Fruit fly (Drosophila melanogaster) whole organism, embryonic: ENCODE measurements around the gene CG33325.

Experiments used
- Asciz ChIP-seq: fragments of 200-800 bp; sonication (Bioruptor generic); optimal IDR thresholded peaks from 2 replicates; lab custom pipeline; 2017; ENCODE audit warnings: missing biosample characterization, mild to moderate bottlenecking, missing genetic modification characterization, missing genetic modification reagents
- Atf-2 ChIP-seq: fragments of 200-800 bp; sonication (Bioruptor generic); optimal IDR thresholded peaks from 2 replicates; lab custom pipeline; 2016; ENCODE audit warnings: missing biosample characterization, missing genetic modification characterization
- BEAF-32 ChIP-seq: fragments of 200-800 bp; sonication (Bioruptor generic); optimal IDR thresholded peaks from 3 replicates; lab custom pipeline; 2017; ENCODE audit warnings: missing biosample characterization, missing genetic modification characterization, mild to moderate bottlenecking, moderate library complexity, missing genetic modification reagents
- C15 ChIP-seq: fragments of 200-800 bp; sonication (Bioruptor generic); IDR thresholded peaks from 3 replicates; pipeline ENCODE4 v1.3.6; 2022; ENCODE audit warnings: missing biosample characterization, missing genetic modification characterization
- CG10147 ChIP-seq: fragments of 200-800 bp; sonication (Bioruptor generic); optimal IDR thresholded peaks from 2 replicates; lab custom pipeline; 2019; ENCODE audit warnings: missing biosample characterization, mild to moderate bottlenecking, missing genetic modification characterization, moderate library complexity
- CG10979 ChIP-seq: fragments of 200-800 bp; sonication (Bioruptor generic); optimal IDR thresholded peaks from 2 replicates; lab custom pipeline; 2018; ENCODE audit warnings: missing biosample characterization, mild to moderate bottlenecking, missing genetic modification characterization, moderate library complexity
- CG11695 ChIP-seq: fragments of 200-800 bp; sonication (Bioruptor generic); IDR thresholded peaks from 3 replicates; pipeline ENCODE4 v1.3.6; 2022; ENCODE audit warnings: missing biosample characterization, missing genetic modification characterization
- CG13287 ChIP-seq: fragments of 200-800 bp; sonication (Bioruptor generic); IDR thresholded peaks from 2 replicates; pipeline ENCODE4 v1.3.6; 2022; ENCODE audit warnings: missing biosample characterization, missing genetic modification characterization; ENCODE audit not compliant: partially characterized antibody
- CG13624 ChIP-seq: fragments of 200-800 bp; sonication (Bioruptor generic); optimal IDR thresholded peaks from 2 replicates; lab custom pipeline; 2016; ENCODE audit warnings: missing biosample characterization, missing genetic modification characterization
- CG14050 ChIP-seq: fragments of 200-800 bp; sonication (Bioruptor generic); IDR thresholded peaks from 3 replicates; pipeline ENCODE4 v1.3.6; 2022; ENCODE audit warnings: missing biosample characterization, missing genetic modification characterization
- CG16813 ChIP-seq: fragments of 200-800 bp; sonication (Bioruptor generic); IDR thresholded peaks from 3 replicates; pipeline ENCODE4 v1.3.6; 2022; ENCODE audit warnings: missing biosample characterization, missing genetic modification characterization; ENCODE audit not compliant: partially characterized antibody
- CG18011 ChIP-seq: fragments of 200-800 bp; sonication (Bioruptor generic); optimal IDR thresholded peaks from 2 replicates; lab custom pipeline; 2017; ENCODE audit warnings: missing biosample characterization, missing genetic modification characterization, mild to moderate bottlenecking, moderate library complexity, missing genotype
- CG2678 ChIP-seq: fragments of 200-800 bp; sonication (Bioruptor generic); optimal IDR thresholded peaks from 3 replicates; lab custom pipeline; 2019; ENCODE audit warnings: missing biosample characterization, mild to moderate bottlenecking, missing genetic modification characterization, moderate library complexity
- CG31224 ChIP-seq: fragments of 200-800 bp; sonication (Bioruptor generic); IDR thresholded peaks from 2 replicates; pipeline ENCODE4 v1.3.6; 2022; ENCODE audit warnings: missing biosample characterization, missing genetic modification characterization
- CG32767 ChIP-seq: fragments of 200-800 bp; sonication (Bioruptor generic); IDR thresholded peaks from 2 replicates; pipeline ENCODE4 v1.3.6; 2022; ENCODE audit warnings: missing biosample characterization, missing genetic modification characterization
- CG33557 ChIP-seq: fragments of 200-800 bp; sonication (Bioruptor generic); optimal IDR thresholded peaks from 2 replicates; lab custom pipeline; 2019; ENCODE audit warnings: missing biosample characterization, mild to moderate bottlenecking, missing genetic modification characterization, moderate library complexity
- CG4360 ChIP-seq: fragments of 200-800 bp; sonication (Bioruptor generic); IDR thresholded peaks from 2 replicates; pipeline ENCODE4 v1.3.6; 2022; ENCODE audit warnings: missing biosample characterization, missing genetic modification characterization
- CG4707 ChIP-seq: fragments of 200-800 bp; sonication (Bioruptor generic); optimal IDR thresholded peaks from 2 replicates; lab custom pipeline; 2018; ENCODE audit warnings: missing biosample characterization, mild to moderate bottlenecking, missing genetic modification characterization, moderate library complexity
- CG6254 ChIP-seq: fragments of 200-800 bp; sonication (Bioruptor generic); optimal IDR thresholded peaks from 3 replicates; lab custom pipeline; 2017; ENCODE audit warnings: mild to moderate bottlenecking, missing biosample characterization, missing genetic modification reagents, missing genetic modification characterization
- CG7271 ChIP-seq: fragments of 200-800 bp; sonication (Bioruptor generic); optimal IDR thresholded peaks from 2 replicates; lab custom pipeline; 2018; ENCODE audit warnings: missing biosample characterization, mild to moderate bottlenecking, missing genetic modification characterization, moderate library complexity
- CG7357 ChIP-seq: fragments of 200-800 bp; sonication (Bioruptor generic); IDR thresholded peaks from 3 replicates; pipeline ENCODE4 v1.3.6; 2022; ENCODE audit warnings: missing biosample characterization, missing genetic modification characterization
- CG7839 ChIP-seq: fragments of 200-800 bp; sonication (Bioruptor generic); optimal IDR thresholded peaks from 3 replicates; lab custom pipeline; 2018; ENCODE audit warnings: missing biosample characterization, mild to moderate bottlenecking, missing genetic modification characterization, moderate library complexity
- CG9727 ChIP-seq: fragments of 200-800 bp; sonication (Bioruptor generic); optimal IDR thresholded peaks from 3 replicates; lab custom pipeline; 2017; ENCODE audit warnings: missing biosample characterization, mild to moderate bottlenecking, missing genetic modification characterization
- CG9817 ChIP-seq: fragments of 200-800 bp; sonication (Bioruptor generic); optimal IDR thresholded peaks from 2 replicates; lab custom pipeline; 2018; ENCODE audit warnings: missing biosample characterization, mild to moderate bottlenecking, missing genetic modification characterization, moderate library complexity
- D ChIP-seq, 2 experiments: fragments of 200-800 bp in 1 of 2; fragments of >200 bp in 1 of 2; sonication (Bioruptor generic) in 1 of 2; optimal IDR thresholded peaks; 2 replicates in 1 of 2; 3 replicates in 1 of 2; lab custom pipeline; 2017; ENCODE audit warnings: mild to moderate bottlenecking in 1 of 2, missing biosample characterization in 1 of 2, missing genetic modification characterization in 1 of 2, missing genetic modification reagents in 1 of 2
- Doc3 ChIP-seq: fragments of 200-800 bp; sonication (Bioruptor generic); IDR thresholded peaks from 3 replicates; pipeline ENCODE4 v1.3.6; 2022; ENCODE audit warnings: missing biosample characterization, missing genetic modification characterization; ENCODE audit not compliant: partially characterized antibody
- E2f1 ChIP-seq: fragments of 200-800 bp; sonication (Bioruptor generic); IDR thresholded peaks from 2 replicates; pipeline ENCODE4 v1.3.6; 2022; ENCODE audit warnings: missing biosample characterization, missing genetic modification characterization
- ERR ChIP-seq: fragments of 200-800 bp; sonication (Bioruptor generic); optimal IDR thresholded peaks from 2 replicates; lab custom pipeline; 2016; ENCODE audit warnings: missing biosample characterization, missing genetic modification characterization
- HLH54F ChIP-seq: fragments of 200-800 bp; sonication (Bioruptor generic); optimal IDR thresholded peaks from 3 replicates; lab custom pipeline; 2016; ENCODE audit warnings: missing biosample characterization, missing genetic modification characterization
- Hsf ChIP-seq: fragments of 200-800 bp; sonication (Bioruptor generic); optimal IDR thresholded peaks from 3 replicates; lab custom pipeline; 2016; ENCODE audit warnings: missing biosample characterization, missing genetic modification characterization
- Ravus ChIP-seq: fragments of 200-800 bp; sonication (Bioruptor generic); IDR thresholded peaks from 2 replicates; pipeline ENCODE4 v1.3.6; 2022; ENCODE audit warnings: missing biosample characterization, missing genetic modification characterization
- TFAM ChIP-seq: fragments of 200-800 bp; sonication (Bioruptor generic); optimal IDR thresholded peaks from 2 replicates; lab custom pipeline; 2017; ENCODE audit warnings: missing biosample characterization, missing genetic modification characterization, inconsistent platforms
- Tbp ChIP-seq: fragments of >200 bp; optimal IDR thresholded peaks from 2 replicates; lab custom pipeline; 2018; ENCODE audit warnings: missing biosample characterization, missing genetic modification characterization
- Usf ChIP-seq: fragments of 200-800 bp; sonication (Bioruptor generic); optimal IDR thresholded peaks from 2 replicates; lab custom pipeline; 2017; ENCODE audit warnings: missing genotype, missing biosample characterization, missing genetic modification characterization
- al ChIP-seq: fragments of 200-800 bp; sonication (Bioruptor generic); IDR thresholded peaks from 2 replicates; pipeline ENCODE4 v1.3.6; 2022; ENCODE audit warnings: missing biosample characterization, missing genetic modification characterization
- bigmax ChIP-seq: fragments of 200-800 bp; sonication (Bioruptor generic); optimal IDR thresholded peaks from 2 replicates; lab custom pipeline; 2018; ENCODE audit warnings: missing biosample characterization, mild to moderate bottlenecking, missing genetic modification characterization
- cg ChIP-seq: fragments of 200-800 bp; sonication (Bioruptor generic); optimal IDR thresholded peaks from 3 replicates; lab custom pipeline; 2019; ENCODE audit warnings: missing biosample characterization, mild to moderate bottlenecking, missing genetic modification characterization, moderate library complexity
- chinmo ChIP-seq: fragments of 200-800 bp; sonication (Bioruptor generic); IDR thresholded peaks from 4 replicates; pipeline ENCODE4 v1.3.6; 2022; ENCODE audit warnings: missing biosample characterization, missing genetic modification characterization; ENCODE audit not compliant: partially characterized antibody
- chn ChIP-seq: fragments of 200-800 bp; sonication (Bioruptor generic); optimal IDR thresholded peaks from 2 replicates; lab custom pipeline; 2016; ENCODE audit warnings: missing biosample characterization, missing genetic modification characterization
- da ChIP-seq: fragments of 200-800 bp; sonication (Bioruptor generic); optimal IDR thresholded peaks from 2 replicates; lab custom pipeline; 2016; ENCODE audit warnings: missing biosample characterization, missing genetic modification characterization
- grau ChIP-seq: fragments of 200-800 bp; optimal IDR thresholded peaks from 3 replicates; lab custom pipeline; 2019; ENCODE audit warnings: missing biosample characterization, mild to moderate bottlenecking, missing genetic modification characterization, moderate library complexity
- hkb ChIP-seq, 2 experiments: fragments of 200-800 bp in 1 of 2; fragments of >200 bp in 1 of 2; sonication (Bioruptor generic) in 1 of 2; IDR thresholded peaks in 1 of 2; optimal IDR thresholded peaks in 1 of 2; 2 replicates each; pipeline versions ENCODE4 v1.3.6 to Lab custom; 2017 to 2022; ENCODE audit warnings: missing biosample characterization in 1 of 2, missing genetic modification characterization in 1 of 2
- hth ChIP-seq: fragments of >200 bp; optimal IDR thresholded peaks from 2 replicates; lab custom pipeline; 2017; ENCODE audit warnings: inconsistent platforms
- jigr1 ChIP-seq: fragments of 200-800 bp; sonication (Bioruptor generic); IDR thresholded peaks from 3 replicates; pipeline ENCODE4 v1.3.6; 2022; ENCODE audit warnings: missing biosample characterization, missing genetic modification characterization
- jing ChIP-seq: fragments of 200-800 bp; sonication (Bioruptor generic); optimal IDR thresholded peaks from 2 replicates; lab custom pipeline; 2018; ENCODE audit warnings: missing biosample characterization, mild to moderate bottlenecking, missing genetic modification characterization
- pita ChIP-seq: fragments of 200-800 bp; sonication (Bioruptor generic); optimal IDR thresholded peaks from 2 replicates; lab custom pipeline; 2017; ENCODE audit warnings: missing biosample characterization, mild to moderate bottlenecking, missing genetic modification characterization
- row ChIP-seq: fragments of 200-800 bp; sonication (Bioruptor generic); IDR thresholded peaks from 3 replicates; pipeline ENCODE4 v1.3.6; 2022; ENCODE audit warnings: missing biosample characterization, missing genetic modification characterization
- stc ChIP-seq: fragments of 200-800 bp; sonication (Bioruptor generic); IDR thresholded peaks from 2 replicates; pipeline ENCODE4 v1.3.6; 2022; ENCODE audit warnings: missing biosample characterization, missing genetic modification characterization
- toy ChIP-seq: fragments of 200-800 bp; sonication (Bioruptor generic); IDR thresholded peaks from 2 replicates; pipeline ENCODE4 v1.3.6; 2022; ENCODE audit warnings: missing biosample characterization, missing genetic modification characterization
- unpg ChIP-seq: fragments of 200-800 bp; sonication (Bioruptor generic); optimal IDR thresholded peaks from 3 replicates; lab custom pipeline; 2018; ENCODE audit warnings: missing biosample characterization, mild to moderate bottlenecking, missing genetic modification characterization, moderate library complexity

Gene CG33325

DNA sequence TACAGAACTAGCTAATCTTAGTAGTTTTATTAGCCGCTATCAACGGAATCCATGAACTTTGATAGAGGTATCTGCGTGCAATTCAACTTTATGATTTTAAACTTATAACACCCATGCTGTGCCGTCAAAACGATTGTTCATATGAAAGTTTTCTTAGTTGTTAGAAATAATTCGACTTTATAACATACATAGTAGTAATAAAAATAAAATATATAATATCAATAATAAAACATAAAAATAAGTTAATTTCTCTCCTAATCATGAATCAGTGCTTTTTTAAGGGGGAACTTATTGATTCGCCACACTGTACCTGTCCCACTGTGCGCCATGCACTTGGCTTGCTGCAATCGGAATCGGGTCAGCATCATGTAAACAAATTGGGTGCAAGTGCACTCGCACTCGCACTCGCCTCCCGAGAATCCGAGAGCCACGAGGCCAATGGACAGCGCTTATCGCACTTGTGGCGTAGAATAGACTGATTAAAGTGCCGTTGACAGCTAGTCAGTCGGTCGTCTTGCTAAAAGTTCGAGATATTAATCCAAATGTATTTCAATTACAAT is 32.1 kb upstream of the CG33325 start (continued):
- no peak for TF ChIP-seq Atf-2 (GFP tag; lab: Kevin White, UChicago)
- TF ChIP-seq chn (GFP tag; lab: Kevin White, UChicago), result no peak
- TF ChIP-seq CG7357, result no peak
- no peak for TF ChIP-seq ERR (GFP tag; lab: Kevin White, UChicago)
- TF ChIP-seq Usf (GFP tag; lab: Kevin White, UChicago), result no peak
- TF ChIP-seq unpg (GFP tag; lab: Kevin White, UChicago), result peak; percentile 37
- no peak for TF ChIP-seq Tbp (GFP tag; lab: Kevin White, UChicago)
- no peak for TF ChIP-seq jigr1 (GFP tag; lab: Robert Waterston, UW)
- TF ChIP-seq CG4360, result no peak
- no peak for TF ChIP-seq CG13624 (GFP tag; lab: Kevin White, UChicago)
- TF ChIP-seq TFAM (GFP tag; lab: Kevin White, UChicago), result no peak
- no peak for TF ChIP-seq CG33557 (GFP tag; lab: Kevin White, UChicago)
- no peak for TF ChIP-seq CG18011 (GFP tag; lab: Kevin White, UChicago)
- no peak for TF ChIP-seq CG14050 (GFP tag; lab: Robert Waterston, UW)
- TF ChIP-seq HLH54F, result no peak
- no peak for TF ChIP-seq bigmax
- no peak for TF ChIP-seq CG6254 (GFP tag; lab: Kevin White, UChicago)
- TF ChIP-seq cg, result no peak
- TF ChIP-seq jing (GFP tag; lab: Kevin White, UChicago), result no peak
- peak; percentile 24 for TF ChIP-seq CG7839 (tag; lab: Kevin White, UChicago)
- TF ChIP-seq E2f1 (GFP tag; lab: Robert Waterston, UW), result no peak
- no peak for TF ChIP-seq CG7271
- TF ChIP-seq toy (GFP tag; lab: Robert Waterston, UW), result no peak
- no peak for TF ChIP-seq stc (GFP tag; lab: Robert Waterston, UW)
- TF ChIP-seq grau, result no peak
- TF ChIP-seq pita (GFP tag; lab: Kevin White, UChicago), result no peak
- TF ChIP-seq CG31224 (GFP tag; lab: Robert Waterston, UW), result no peak
- no peak for TF ChIP-seq CG16813 (GFP tag; lab: Robert Waterston, UW)
- no peak for TF ChIP-seq Doc3 (GFP tag; lab: Robert Waterston, UW)
- TF ChIP-seq CG11695 (GFP tag; lab: Robert Waterston, UW), result no peak
- no peak for TF ChIP-seq Hsf
- TF ChIP-seq CG4707 (GFP tag; lab: Kevin White, UChicago), result peak; percentile 86
- no peak for TF ChIP-seq al (GFP tag; lab: Robert Waterston, UW)
- peak; percentile 37 for TF ChIP-seq CG2678 (tag; lab: Kevin White, UChicago)
- TF ChIP-seq hkb (optimal IDR thresholded peaks at IDR 0.05; lab: Kevin White, UChicago), result no peak
- peak; percentile 52; the same call in 1 of the 2 replicates for TF ChIP-seq hkb (GFP tag; IDR thresholded peaks at IDR 0.05; lab: Robert Waterston, UW)
- 0 out of 4 replicates have a peak, but pooled peaks have one; percentile 35 for TF ChIP-seq chinmo (GFP tag; lab: Robert Waterston, UW)
- TF ChIP-seq C15, result no peak
- peak; percentile 41 for TF ChIP-seq Asciz (GFP tag; lab: Kevin White, UChicago)
- TF ChIP-seq hth, result no peak
- no peak for TF ChIP-seq da (GFP tag; lab: Kevin White, UChicago)
- TF ChIP-seq Ravus (GFP tag; lab: Robert Waterston, UW), result no peak
- no peak for TF ChIP-seq CG13287 (GFP tag; lab: Robert Waterston, UW)
- no peak for TF ChIP-seq CG9727 (GFP tag; lab: Kevin White, UChicago)
- TF ChIP-seq BEAF-32 (GFP tag; lab: Kevin White, UChicago), result no peak
- TF ChIP-seq CG9817, result no peak
- peak; percentile 18 for TF ChIP-seq CG10979 (tag; lab: Kevin White, UChicago)
- TF ChIP-seq CG32767 (GFP tag; lab: Robert Waterston, UW), result no peak
- TF ChIP-seq D (optimal IDR thresholded peaks at IDR 0.05; lab: Kevin White, UChicago), result no peak
- TF ChIP-seq D (GFP tag; optimal IDR thresholded peaks at IDR 0.05; lab: Kevin White, UChicago), result no peak
- TF ChIP-seq CG10147 (GFP tag; lab: Kevin White, UChicago), result no peak
- TF ChIP-seq row (GFP tag; lab: Robert Waterston, UW), result peak; percentile 37; the same call in 1 of the 3 replicates
